Fruit fly (Drosophila melanogaster) whole organism, pupa: ENCODE data around the gene CG34268.

Experiments
- CG10348 ChIP-seq: fragments of 200-800 bp; sonication (Bioruptor generic); IDR thresholded peaks from 2 replicates; pipeline ENCODE4 v1.3.6; 2022; ENCODE audit warnings: missing biosample characterization, missing genetic modification characterization
- CG12605 ChIP-seq: fragments of 200-800 bp; sonication (Bioruptor generic); IDR thresholded peaks from 2 replicates; pipeline ENCODE4 v1.3.6; 2022; ENCODE audit warnings: missing biosample characterization, missing genetic modification characterization
- CG13204 ChIP-seq: fragments of 200-800 bp; sonication (Bioruptor generic); optimal IDR thresholded peaks from 2 replicates; lab custom pipeline; 2018; ENCODE audit warnings: missing biosample characterization, mild to moderate bottlenecking, missing genetic modification characterization, moderate library complexity
- CG14655 ChIP-seq: fragments of 200-800 bp; sonication (Bioruptor generic); optimal IDR thresholded peaks from 3 replicates; lab custom pipeline; 2017; ENCODE audit warnings: mild to moderate bottlenecking, missing biosample characterization, missing genetic modification reagents, missing genetic modification characterization
- CG15710 ChIP-seq: fragments of 200-800 bp; sonication (Bioruptor generic); optimal IDR thresholded peaks from 2 replicates; lab custom pipeline; 2018; ENCODE audit warnings: missing biosample characterization, mild to moderate bottlenecking, missing genetic modification characterization, moderate library complexity
- CG17806 ChIP-seq: fragments of 200-800 bp; sonication (Bioruptor generic); optimal IDR thresholded peaks from 2 replicates; lab custom pipeline; 2018; ENCODE audit warnings: missing biosample characterization, mild to moderate bottlenecking, missing genetic modification characterization, moderate library complexity
- CG32121 ChIP-seq: fragments of 200-800 bp; sonication (Bioruptor generic); IDR thresholded peaks from 2 replicates; pipeline ENCODE4 v1.3.6; 2022; ENCODE audit warnings: missing biosample characterization, missing genetic modification characterization
- CG34367 ChIP-seq: fragments of 200-800 bp; sonication (Bioruptor generic); optimal IDR thresholded peaks from 2 replicates; lab custom pipeline; 2018; ENCODE audit warnings: missing biosample characterization, mild to moderate bottlenecking, missing genetic modification characterization
- CG4496 ChIP-seq: fragments of 200-800 bp; sonication (Bioruptor generic); IDR thresholded peaks from 3 replicates; pipeline ENCODE4 v1.3.6; 2022; ENCODE audit warnings: missing biosample characterization, missing genetic modification characterization
- CG8159 ChIP-seq: fragments of 200-800 bp; sonication (Bioruptor generic); optimal IDR thresholded peaks from 3 replicates; lab custom pipeline; 2018; ENCODE audit warnings: missing biosample characterization, mild to moderate bottlenecking, missing genetic modification characterization, moderate library complexity
- CG8301 ChIP-seq: fragments of 200-800 bp; sonication (Bioruptor generic); optimal IDR thresholded peaks from 2 replicates; lab custom pipeline; 2018; ENCODE audit warnings: missing biosample characterization, mild to moderate bottlenecking, missing genetic modification characterization
- CG9948 ChIP-seq: fragments of 200-800 bp; sonication (Bioruptor generic); optimal IDR thresholded peaks from 2 replicates; lab custom pipeline; 2018; ENCODE audit warnings: missing biosample characterization, mild to moderate bottlenecking, missing genetic modification characterization, moderate library complexity
- D1 ChIP-seq: fragments of 200-800 bp; sonication (Bioruptor generic); optimal IDR thresholded peaks from 2 replicates; lab custom pipeline; 2018; ENCODE audit warnings: missing biosample characterization, mild to moderate bottlenecking, missing genetic modification characterization, moderate library complexity
- EcR ChIP-seq: fragments of 200-800 bp; sonication (Bioruptor generic); optimal IDR thresholded peaks from 3 replicates; lab custom pipeline; 2019; ENCODE audit warnings: missing biosample characterization, missing genetic modification characterization, mild to moderate bottlenecking, moderate library complexity, missing genetic modification reagents
- Ets98B ChIP-seq: fragments of 200-800 bp; sonication (Bioruptor generic); IDR thresholded peaks from 2 replicates; pipeline ENCODE4 v1.3.6; 2022; ENCODE audit warnings: missing biosample characterization, missing genetic modification characterization
- Pif1A ChIP-seq: fragments of 200-800 bp; sonication (Bioruptor generic); optimal IDR thresholded peaks from 3 replicates; lab custom pipeline; 2016; ENCODE audit warnings: missing biosample characterization, missing genetic modification characterization
- Pif1B ChIP-seq: fragments of 200-800 bp; sonication (Bioruptor generic); optimal IDR thresholded peaks from 3 replicates; lab custom pipeline; 2016; ENCODE audit warnings: missing biosample characterization, missing genetic modification characterization
- Snoo ChIP-seq: fragments of 200-800 bp; sonication (Bioruptor generic); optimal IDR thresholded peaks from 3 replicates; lab custom pipeline; 2017; ENCODE audit warnings: missing biosample characterization, mild to moderate bottlenecking, missing genetic modification characterization, inconsistent platforms
- fd96Ca ChIP-seq: fragments of 200-800 bp; sonication (Bioruptor generic); IDR thresholded peaks from 3 replicates; pipeline ENCODE4 v1.3.6; 2022; ENCODE audit warnings: missing biosample characterization, missing genetic modification characterization
- gl ChIP-seq: fragments of 200-800 bp; sonication (Bioruptor generic); optimal IDR thresholded peaks from 2 replicates; lab custom pipeline; 2018; ENCODE audit warnings: missing biosample characterization, mild to moderate bottlenecking, missing genetic modification characterization
- rn ChIP-seq: fragments of 200-800 bp; sonication (Bioruptor generic); IDR thresholded peaks from 2 replicates; pipeline ENCODE4 v1.3.6; 2022; ENCODE audit warnings: missing biosample characterization, missing genetic modification characterization

CG34268 gene

dm6 chr3L:473064-473463, 27.7 kb upstream of the CG34268 start:
- TF ChIP-seq rn (no peak), Ets98B (GFP tag; lab: Robert Waterston, UW) (no peak), Pif1A (GFP tag; lab: Kevin White, UChicago) (no peak), Pif1B (GFP tag; lab: Kevin White, UChicago) (no peak), CG32121 (no peak)

dm6 chr3L:483818-484217, 16.9 kb upstream of the CG34268 start:
- peak; percentile 29; the same call in 1 of the 2 replicates for TF ChIP-seq CG32121
- no peak for TF ChIP-seq fd96Ca (GFP tag; lab: Robert Waterston, UW)

dm6 chr3L:484554-485305, 16.0 kb upstream of the CG34268 start:
- TF ChIP-seq CG8301 (tag; lab: Kevin White, UChicago), result peak; percentile 63
- no peak for TF ChIP-seq Snoo (tag; lab: Kevin White, UChicago)
- TF ChIP-seq Pif1B (GFP tag; lab: Kevin White, UChicago), result peak; percentile 1
- TF ChIP-seq Ets98B (GFP tag; lab: Robert Waterston, UW), result no peak
- peak; percentile 65 for TF ChIP-seq CG17806 (tag; lab: Kevin White, UChicago)
- peak; percentile 94 for TF ChIP-seq EcR (GFP tag; lab: Kevin White, UChicago)
- peak; percentile 71 for TF ChIP-seq CG15710
- peak; percentile 71 for TF ChIP-seq CG9948 (tag; lab: Kevin White, UChicago)
- peak; percentile 10 for TF ChIP-seq Pif1A (GFP tag; lab: Kevin White, UChicago)
- no peak for TF ChIP-seq fd96Ca (GFP tag; lab: Robert Waterston, UW)
- peak; percentile 60 for TF ChIP-seq CG14655 (GFP tag; lab: Kevin White, UChicago)
- peak; percentile 76 for TF ChIP-seq CG8159 (tag; lab: Kevin White, UChicago)
- TF ChIP-seq gl, result peak; percentile 38
- no peak for TF ChIP-seq CG10348 (GFP tag; lab: Robert Waterston, UW)
- TF ChIP-seq CG34367 (tag; lab: Kevin White, UChicago), result peak; percentile 60

dm6 chr3L:485393-485792, 15.4 kb upstream of the CG34268 start:
- peak; percentile 5 for TF ChIP-seq CG34367 (tag; lab: Kevin White, UChicago)
- TF ChIP-seq CG17806 (tag; lab: Kevin White, UChicago), result peak; percentile 41
- TF ChIP-seq rn, result no peak
- no peak for TF ChIP-seq D1 (tag; lab: Kevin White, UChicago)
- TF ChIP-seq Pif1A (GFP tag; lab: Kevin White, UChicago), result no peak
- peak; percentile 26; the same call in 1 of the 2 replicates for TF ChIP-seq Ets98B (GFP tag; lab: Robert Waterston, UW)
- TF ChIP-seq CG10348 (GFP tag; lab: Robert Waterston, UW), result no peak
- peak; percentile 60 for TF ChIP-seq CG8301 (tag; lab: Kevin White, UChicago)
- TF ChIP-seq CG32121, result no peak
- TF ChIP-seq gl, result no peak
- peak; percentile 18 for TF ChIP-seq Pif1B (GFP tag; lab: Kevin White, UChicago)
- TF ChIP-seq Snoo (tag; lab: Kevin White, UChicago), result no peak
- no peak for TF ChIP-seq CG15710
- no peak for TF ChIP-seq CG8159 (tag; lab: Kevin White, UChicago)
- TF ChIP-seq CG9948 (tag; lab: Kevin White, UChicago), result peak; percentile 25
- peak; percentile 35; the same call in 1 of the 3 replicates for TF ChIP-seq fd96Ca (GFP tag; lab: Robert Waterston, UW)
- no peak for TF ChIP-seq EcR (GFP tag; lab: Kevin White, UChicago)
- peak; percentile 72 for TF ChIP-seq CG14655 (GFP tag; lab: Kevin White, UChicago)
- 0 out of 2 replicates have a peak, but pooled peaks have one; percentile 31 for TF ChIP-seq CG12605 (GFP tag; lab: Robert Waterston, UW)
- TF ChIP-seq CG4496 (GFP tag; lab: Robert Waterston, UW), result 0 out of 3 replicates have a peak, but pooled peaks have one; percentile 5
- TF ChIP-seq CG13204 (GFP tag; lab: Kevin White, UChicago), result no peak

- no peak for TF ChIP-seq rn
- TF ChIP-seq CG32121, result no peak
- no peak for TF ChIP-seq CG4496 (GFP tag; lab: Robert Waterston, UW)
- TF ChIP-seq CG8159 (tag; lab: Kevin White, UChicago), result no peak
- TF ChIP-seq CG17806 (tag; lab: Kevin White, UChicago), result no peak
- no peak for TF ChIP-seq CG10348 (GFP tag; lab: Robert Waterston, UW)
- no peak for TF ChIP-seq EcR (GFP tag; lab: Kevin White, UChicago)
- no peak for TF ChIP-seq CG9948 (tag; lab: Kevin White, UChicago)
- TF ChIP-seq CG14655 (GFP tag; lab: Kevin White, UChicago), result no peak
- TF ChIP-seq Pif1A (GFP tag; lab: Kevin White, UChicago), result no peak
- TF ChIP-seq Pif1B (GFP tag; lab: Kevin White, UChicago), result no peak
- TF ChIP-seq fd96Ca (GFP tag; lab: Robert Waterston, UW), result no peak
- no peak for TF ChIP-seq CG15710
- no peak for TF ChIP-seq Snoo (tag; lab: Kevin White, UChicago)
Observed at dm6 chr3L:488159-488558, 12.6 kb upstream of the CG34268 start.

- no peak for TF ChIP-seq CG12605 (GFP tag; lab: Robert Waterston, UW)
- TF ChIP-seq CG8159 (tag; lab: Kevin White, UChicago), result no peak
- TF ChIP-seq CG4496 (GFP tag; lab: Robert Waterston, UW), result 0 out of 3 replicates have a peak, but pooled peaks have one; percentile 35
- TF ChIP-seq Snoo (tag; lab: Kevin White, UChicago), result no peak
- TF ChIP-seq CG14655 (GFP tag; lab: Kevin White, UChicago), result no peak
- no peak for TF ChIP-seq EcR (GFP tag; lab: Kevin White, UChicago)
Observed at dm6 chr3L:488612-489011, 12.2 kb upstream of the CG34268 start.
